Fruit fly (Drosophila melanogaster) whole organism, prepupa: ENCODE data around the gene CG8851.

Source experiments
- CG4318 ChIP-seq: fragments of 200-800 bp; sonication (Bioruptor generic); optimal IDR thresholded peaks from 3 replicates; lab custom pipeline; 2017; ENCODE audit warnings: missing biosample characterization, mild to moderate bottlenecking, missing genetic modification characterization
- CG7368 ChIP-seq: fragments of 200-800 bp; sonication (Bioruptor generic); optimal IDR thresholded peaks from 3 replicates; lab custom pipeline; 2016; ENCODE audit warnings: missing biosample characterization, missing genetic modification characterization
- CG8119 ChIP-seq: fragments of 200-800 bp; sonication (Bioruptor generic); IDR thresholded peaks from 3 replicates; pipeline ENCODE4 v1.3.6; 2022; ENCODE audit warnings: missing biosample characterization, missing genetic modification characterization
- Gug ChIP-seq: fragments of 200-800 bp; sonication (Bioruptor generic); IDR thresholded peaks from 2 replicates; pipeline ENCODE4 v1.3.6; 2022; ENCODE audit warnings: missing biosample characterization, missing genetic modification characterization
- cyc ChIP-seq: fragments of 200-800 bp; sonication (Bioruptor generic); optimal IDR thresholded peaks from 3 replicates; lab custom pipeline; 2016; ENCODE audit warnings: missing biosample characterization, missing genetic modification characterization
- eg ChIP-seq: fragments of 200-800 bp; sonication (Bioruptor generic); IDR thresholded peaks from 3 replicates; pipeline ENCODE4 v1.3.6; 2022; ENCODE audit warnings: missing biosample characterization, missing genetic modification characterization
- fkh ChIP-seq: fragments of 200-800 bp; sonication (Bioruptor generic); optimal IDR thresholded peaks from 3 replicates; lab custom pipeline; 2017; ENCODE audit warnings: missing biosample characterization, mild to moderate bottlenecking, missing genetic modification characterization, moderate library complexity

dm6 chr2L:3547512-3547911, 28.0 kb downstream of the CG8851 start:
- TF ChIP-seq cyc (GFP tag; lab: Kevin White, UChicago) (no peak), eg (GFP tag; lab: Robert Waterston, UW) (no peak), CG8119 (GFP tag; lab: Robert Waterston, UW) (no peak), CG4318 (GFP tag; lab: Kevin White, UChicago) (no peak), Gug (GFP tag; lab: Robert Waterston, UW) (no peak), fkh (no peak), CG7368 (GFP tag; lab: Kevin White, UChicago) (no peak)
